Fruit fly (Drosophila melanogaster) whole organism, wandering third instar larva: ENCODE measurements around the gene Cap-D3.

ENCODE experiments used
- Abd-B ChIP-seq: fragments of >200 bp; optimal IDR thresholded peaks from 2 replicates; lab custom pipeline; 2017; ENCODE audit warnings: missing biosample characterization, missing genetic modification characterization
- CG32264 ChIP-seq: fragments of 200-800 bp; sonication (Bioruptor generic); optimal IDR thresholded peaks from 2 replicates; lab custom pipeline; 2016; ENCODE audit warnings: missing biosample characterization, missing genetic modification characterization
- CG9705 ChIP-seq: fragments of 200-800 bp; sonication (Bioruptor generic); optimal IDR thresholded peaks from 2 replicates; lab custom pipeline; 2018; ENCODE audit warnings: missing biosample characterization, mild to moderate bottlenecking, missing genetic modification characterization
- CrebA ChIP-seq: fragments of 200-800 bp; sonication (Bioruptor generic); optimal IDR thresholded peaks from 2 replicates; lab custom pipeline; 2016; ENCODE audit warnings: missing biosample characterization, mild to moderate bottlenecking, missing genetic modification characterization, borderline replicate concordance
- Dif ChIP-seq: fragments of 200-275, 200-300 bp; sonication (Bioruptor generic); optimal IDR thresholded peaks from 2 replicates; lab custom pipeline; 2018; ENCODE audit warnings: missing biosample characterization, missing genetic modification characterization; ENCODE audit not compliant: partially characterized antibody
- GATAd ChIP-seq: sonication (Bioruptor generic); optimal IDR thresholded peaks from 2 replicates; lab custom pipeline; 2016; ENCODE audit warnings: missing biosample characterization, missing genetic modification characterization
- HLH106 ChIP-seq: fragments of 200-800 bp; optimal IDR thresholded peaks from 3 replicates; lab custom pipeline; 2019; ENCODE audit warnings: missing biosample characterization, mild to moderate bottlenecking, missing genetic modification characterization, moderate library complexity
- Hnf4 ChIP-seq: fragments of 200-800 bp; sonication (Bioruptor generic); optimal IDR thresholded peaks from 2 replicates; lab custom pipeline; 2016; ENCODE audit warnings: missing biosample characterization, mild to moderate bottlenecking, missing genetic modification characterization
- Hr78 ChIP-seq: fragments of >200 bp; optimal IDR thresholded peaks from 2 replicates; lab custom pipeline; 2017; ENCODE audit warnings: missing biosample characterization, missing genetic modification characterization
- Hr83 ChIP-seq: fragments of 200-300 bp; sonication (Bioruptor generic); optimal IDR thresholded peaks from 2 replicates; lab custom pipeline; 2016; ENCODE audit warnings: missing biosample characterization, mild to moderate bottlenecking, missing genetic modification characterization, moderate library complexity; ENCODE audit not compliant: poor library complexity, severe bottlenecking
- Jra ChIP-seq: sonication (Bioruptor generic); optimal IDR thresholded peaks from 2 replicates; lab custom pipeline; 2016; ENCODE audit warnings: missing biosample characterization, missing genetic modification characterization
- Myc ChIP-seq: fragments of >200 bp; optimal IDR thresholded peaks from 2 replicates; lab custom pipeline; 2017
- N ChIP-seq: fragments of >200 bp; optimal IDR thresholded peaks from 2 replicates; lab custom pipeline; 2018; ENCODE audit warnings: missing biosample characterization, missing external identifiers, missing genetic modification characterization
- OdsH ChIP-seq: fragments of 200-800 bp; sonication (Bioruptor generic); optimal IDR thresholded peaks from 2 replicates; lab custom pipeline; 2016; ENCODE audit warnings: missing biosample characterization, mild to moderate bottlenecking, missing genetic modification characterization
- Rel ChIP-seq, 2 experiments: fragments of 200-800 bp; sonication (Bioruptor generic) in 1 of 2; optimal IDR thresholded peaks; 2 replicates in 1 of 2; 3 replicates in 1 of 2; lab custom pipeline; 2016 to 2019; ENCODE audit warnings: mild to moderate bottlenecking in 2 of 2, missing biosample characterization in 2 of 2, missing genetic modification characterization in 2 of 2, moderate library complexity in 1 of 2
- Sp1 ChIP-seq: fragments of 200-800 bp; sonication (Bioruptor generic); optimal IDR thresholded peaks from 3 replicates; lab custom pipeline; 2019; ENCODE audit warnings: missing biosample characterization, mild to moderate bottlenecking, missing genetic modification characterization, moderate library complexity
- Vsx2 ChIP-seq: fragments of 200-300, 225-300 bp; sonication (Bioruptor generic); optimal IDR thresholded peaks from 2 replicates; lab custom pipeline; 2018; ENCODE audit warnings: missing biosample characterization, missing genetic modification characterization; ENCODE audit not compliant: partially characterized antibody
- br ChIP-seq: fragments of 200-800 bp; sonication (Bioruptor generic); optimal IDR thresholded peaks from 2 replicates; lab custom pipeline; 2016; ENCODE audit warnings: missing biosample characterization, missing genetic modification characterization
- brk ChIP-seq: fragments of 200-800 bp; sonication (Bioruptor generic); optimal IDR thresholded peaks from 2 replicates; lab custom pipeline; 2016; ENCODE audit warnings: missing biosample characterization, mild to moderate bottlenecking, missing genetic modification characterization
- dl ChIP-seq, 2 experiments: fragments of 175-275, 200-275 bp in 1 of 2; fragments of 200-275 bp in 1 of 2; sonication (Bioruptor generic); optimal IDR thresholded peaks; lab custom pipeline; 2018; ENCODE audit warnings: mild to moderate bottlenecking in 2 of 2, missing biosample characterization in 2 of 2, missing genetic modification characterization in 2 of 2, moderate library complexity in 2 of 2; ENCODE audit not compliant: partially characterized antibody in 2 of 2, insufficient read depth in 1 of 2
- dmrt93B ChIP-seq: fragments of 200-800 bp; sonication (Bioruptor generic); optimal IDR thresholded peaks from 2 replicates; lab custom pipeline; 2018; ENCODE audit warnings: missing biosample characterization, mild to moderate bottlenecking, missing genetic modification characterization
- dsf ChIP-seq: sonication (Bioruptor generic); optimal IDR thresholded peaks from 2 replicates; lab custom pipeline; 2016; ENCODE audit warnings: missing biosample characterization, missing genetic modification characterization, borderline replicate concordance
- ey ChIP-seq: fragments of 200-800 bp; sonication (Bioruptor generic); optimal IDR thresholded peaks from 2 replicates; lab custom pipeline; 2016; ENCODE audit warnings: missing biosample characterization, missing genetic modification characterization
- foxo ChIP-seq, 2 experiments: fragments of 200-800 bp; sonication (Bioruptor generic); optimal IDR thresholded peaks; 2 replicates in 1 of 2; 3 replicates in 1 of 2; lab custom pipeline; 2016 to 2017; ENCODE audit warnings: missing biosample characterization in 2 of 2, missing genetic modification characterization in 2 of 2
- fru ChIP-seq: fragments of 200-800 bp; sonication (Bioruptor generic); optimal IDR thresholded peaks from 3 replicates; lab custom pipeline; 2016; ENCODE audit warnings: missing biosample characterization, mild to moderate bottlenecking, missing genetic modification characterization
- h ChIP-seq: fragments of 200-800 bp; sonication (Bioruptor generic); optimal IDR thresholded peaks from 3 replicates; lab custom pipeline; 2016; ENCODE audit warnings: missing biosample characterization, mild to moderate bottlenecking, missing genetic modification characterization
- jim ChIP-seq: fragments of 175-275, 200-325 bp; sonication (Bioruptor generic); optimal IDR thresholded peaks from 2 replicates; lab custom pipeline; 2016; ENCODE audit warnings: missing biosample characterization, mild to moderate bottlenecking, missing genetic modification characterization
- lola ChIP-seq: fragments of >200 bp; optimal IDR thresholded peaks from 2 replicates; lab custom pipeline; 2017; ENCODE audit warnings: missing biosample characterization, missing genetic modification characterization
- pan ChIP-seq: fragments of >200 bp; optimal IDR thresholded peaks from 2 replicates; lab custom pipeline; 2017
- psq ChIP-seq: fragments of 200-800 bp; sonication (Bioruptor generic); optimal IDR thresholded peaks from 3 replicates; lab custom pipeline; 2017; ENCODE audit warnings: missing biosample characterization, mild to moderate bottlenecking, missing genetic modification characterization, moderate library complexity
- rgr ChIP-seq: fragments of 200-800 bp; sonication (Bioruptor generic); optimal IDR thresholded peaks from 3 replicates; lab custom pipeline; 2016; ENCODE audit warnings: missing biosample characterization, mild to moderate bottlenecking, missing genetic modification characterization
- sage ChIP-seq: fragments of 200-800 bp; sonication (Bioruptor generic); optimal IDR thresholded peaks from 2 replicates; lab custom pipeline; 2016; ENCODE audit warnings: missing biosample characterization, mild to moderate bottlenecking, missing genetic modification characterization
- sv ChIP-seq: fragments of 200-800 bp; sonication (Bioruptor generic); optimal IDR thresholded peaks from 3 replicates; lab custom pipeline; 2016; ENCODE audit warnings: missing biosample characterization, missing genetic modification characterization
- tai ChIP-seq: sonication (Bioruptor generic); optimal IDR thresholded peaks from 2 replicates; lab custom pipeline; 2016; ENCODE audit warnings: missing biosample characterization, missing genetic modification characterization
- usp ChIP-seq: fragments of >200 bp; optimal IDR thresholded peaks from 2 replicates; lab custom pipeline; 2017; ENCODE audit warnings: missing biosample characterization, missing genetic modification characterization
- woc ChIP-seq: sonication (Bioruptor generic); optimal IDR thresholded peaks from 2 replicates; lab custom pipeline; 2016; ENCODE audit warnings: missing biosample characterization, mild to moderate bottlenecking, missing genetic modification characterization

Cap-D3 gene

dm6 chr2L:5525723-5526122, at the start of gene Cap-D3:
Gene Cap-D3 (plus strand): TSS chr2L:5525905.
- TF ChIP-seq brk (GFP tag; lab: Kevin White, UChicago) (no peak), sage (GFP tag; lab: Kevin White, UChicago) (no peak), Myc (lab: Kevin White, UChicago) (no peak)

- TF ChIP-seq h (peak; percentile 24), Hr83 (GFP tag; lab: Kevin White, UChicago) (no peak), fru (GFP tag; lab: Kevin White, UChicago) (peak; percentile 38), foxo (GFP tag; optimal IDR thresholded peaks at IDR 0.05; lab: Kevin White, UChicago) (peak in 1 of 2 experiments; percentile 51), dmrt93B (GFP tag; lab: Kevin White, UChicago) (no peak), sv (GFP tag; lab: Kevin White, UChicago) (peak; percentile 72), rgr (GFP tag; lab: Kevin White, UChicago) (peak; percentile 21), ey (GFP tag; lab: Kevin White, UChicago) (peak; percentile 20)
These were observed 49.0 kb upstream of the Cap-D3 start for dm6 chr2L:5476699-5477098.

dm6 chr2L:5478273-5478672, 47.4 kb upstream of the Cap-D3 start:
- TF ChIP-seq Jra (no peak), dl (GFP tag; optimal IDR thresholded peaks at IDR 0.05; lab: Kevin White, UChicago; ENCODE audit: insufficient read depth in 1 of 2, partially characterized antibody in 2 of 2) (no peak), N (GFP tag; lab: Kevin White, UChicago) (no peak), CG32264 (no peak), CG9705 (GFP tag; lab: Kevin White, UChicago) (no peak), tai (GFP tag; lab: Kevin White, UChicago) (no peak), sage (GFP tag; lab: Kevin White, UChicago) (no peak), sv (GFP tag; lab: Kevin White, UChicago) (no peak), lola (GFP tag; lab: Kevin White, UChicago) (no peak), h (no peak), HLH106 (tag; lab: Kevin White, UChicago) (no peak), Myc (lab: Kevin White, UChicago) (no peak), rgr (GFP tag; lab: Kevin White, UChicago) (no peak), Hr83 (GFP tag; lab: Kevin White, UChicago) (no peak), psq (no peak), Abd-B (GFP tag; lab: Kevin White, UChicago) (no peak), CrebA (GFP tag; lab: Kevin White, UChicago) (no peak), OdsH (GFP tag; lab: Kevin White, UChicago) (no peak), Sp1 (no peak)

- TF ChIP-seq rgr (GFP tag; lab: Kevin White, UChicago) (no peak), dmrt93B (GFP tag; lab: Kevin White, UChicago) (no peak), woc (no peak), HLH106 (tag; lab: Kevin White, UChicago) (no peak)
- TF ChIP-seq, all 38 proteins: peak for 0
These were observed 46.6 kb upstream of the Cap-D3 start for dm6 chr2L:5479128-5479527.

- TF ChIP-seq Hr78 (GFP tag; lab: Kevin White, UChicago) (no peak), jim (no peak), N (GFP tag; lab: Kevin White, UChicago) (no peak), psq (peak; percentile 35), Hnf4 (GFP tag; lab: Kevin White, UChicago) (peak; percentile 43), woc (peak; percentile 35), HLH106 (tag; lab: Kevin White, UChicago) (peak; percentile 62), GATAd (GFP tag; lab: Kevin White, UChicago) (no peak), Vsx2 (GFP tag; lab: Kevin White, UChicago) (no peak), sv (GFP tag; lab: Kevin White, UChicago) (no peak), dmrt93B (GFP tag; lab: Kevin White, UChicago) (peak; percentile 25), dl (GFP tag; optimal IDR thresholded peaks at IDR 0.05; lab: Kevin White, UChicago; ENCODE audit: insufficient read depth in 1 of 2, partially characterized antibody in 2 of 2) (no peak), h (peak; percentile 64), CrebA (GFP tag; lab: Kevin White, UChicago) (no peak), CG32264 (no peak), CG9705 (GFP tag; lab: Kevin White, UChicago) (peak; percentile 9), fru (GFP tag; lab: Kevin White, UChicago) (peak; percentile 76), Myc (lab: Kevin White, UChicago) (no peak), dsf (GFP tag; lab: Kevin White, UChicago) (no peak), Abd-B (GFP tag; lab: Kevin White, UChicago) (no peak), OdsH (GFP tag; lab: Kevin White, UChicago) (peak; percentile 56), Rel (GFP tag; optimal IDR thresholded peaks at IDR 0.05; lab: Kevin White, UChicago) (no peak), Rel (tag; optimal IDR thresholded peaks at IDR 0.05; lab: Kevin White, UChicago) (no peak), usp (GFP tag; lab: Kevin White, UChicago) (no peak), foxo (GFP tag; optimal IDR thresholded peaks at IDR 0.05; lab: Kevin White, UChicago) (peak in 1 of 2 experiments; percentile 82), Dif (GFP tag; lab: Kevin White, UChicago) (no peak), br (GFP tag; lab: Kevin White, UChicago) (peak; percentile 68), lola (GFP tag; lab: Kevin White, UChicago) (no peak), ey (GFP tag; lab: Kevin White, UChicago) (peak; percentile 69), Sp1 (peak; percentile 63), sage (GFP tag; lab: Kevin White, UChicago) (no peak), Hr83 (GFP tag; lab: Kevin White, UChicago) (no peak), Jra (no peak), pan (lab: Kevin White, UChicago) (no peak), brk (GFP tag; lab: Kevin White, UChicago) (no peak)
These were observed 45.7 kb upstream of the Cap-D3 start for dm6 chr2L:5479971-5480370.
